Fruit fly (Drosophila melanogaster): ENCODE results near the gene CG14966.

DNA sequence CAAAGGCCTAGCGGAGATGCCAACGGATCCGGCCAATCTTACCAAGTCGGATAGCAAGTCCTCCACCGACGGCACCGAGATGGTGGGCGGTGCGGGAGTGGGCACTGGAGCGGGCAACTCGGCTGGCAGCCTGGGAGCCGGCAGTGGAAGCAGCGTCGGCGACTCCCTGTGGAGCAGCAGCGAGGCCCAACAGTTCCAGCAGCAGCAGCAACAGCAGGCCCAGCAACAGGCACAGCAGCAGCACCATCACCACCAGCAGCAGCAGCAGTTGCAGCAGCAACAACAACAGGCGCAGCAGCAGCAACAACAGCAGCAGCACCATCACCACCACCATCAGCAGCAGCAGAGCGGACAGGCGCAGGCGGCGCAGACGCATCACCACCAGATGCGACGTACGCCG lies 47.1 kb downstream of the CG14966 start:
- TF ChIP-seq Myc (optimal IDR thresholded peaks at IDR 0.05) (no peak), ttk (optimal IDR thresholded peaks at IDR 0.05) (no peak), psq (optimal IDR thresholded peaks at IDR 0.05) (no peak)
